Fruit fly (Drosophila melanogaster) whole organism, pupa: ENCODE results near the gene put.

ENCODE experiments used
- CG12605 ChIP-seq: fragments of 200-800 bp; sonication (Bioruptor generic); IDR thresholded peaks from 2 replicates; pipeline ENCODE4 v1.3.6; 2022; ENCODE audit warnings: missing biosample characterization, missing genetic modification characterization
- CG15710 ChIP-seq: fragments of 200-800 bp; sonication (Bioruptor generic); optimal IDR thresholded peaks from 2 replicates; lab custom pipeline; 2018; ENCODE audit warnings: missing biosample characterization, mild to moderate bottlenecking, missing genetic modification characterization, moderate library complexity
- CG17806 ChIP-seq: fragments of 200-800 bp; sonication (Bioruptor generic); optimal IDR thresholded peaks from 2 replicates; lab custom pipeline; 2018; ENCODE audit warnings: missing biosample characterization, mild to moderate bottlenecking, missing genetic modification characterization, moderate library complexity
- CG32121 ChIP-seq: fragments of 200-800 bp; sonication (Bioruptor generic); IDR thresholded peaks from 2 replicates; pipeline ENCODE4 v1.3.6; 2022; ENCODE audit warnings: missing biosample characterization, missing genetic modification characterization
- CG8159 ChIP-seq: fragments of 200-800 bp; sonication (Bioruptor generic); optimal IDR thresholded peaks from 3 replicates; lab custom pipeline; 2018; ENCODE audit warnings: missing biosample characterization, mild to moderate bottlenecking, missing genetic modification characterization, moderate library complexity
- CG8301 ChIP-seq: fragments of 200-800 bp; sonication (Bioruptor generic); optimal IDR thresholded peaks from 2 replicates; lab custom pipeline; 2018; ENCODE audit warnings: missing biosample characterization, mild to moderate bottlenecking, missing genetic modification characterization
- D1 ChIP-seq: fragments of 200-800 bp; sonication (Bioruptor generic); optimal IDR thresholded peaks from 2 replicates; lab custom pipeline; 2018; ENCODE audit warnings: missing biosample characterization, mild to moderate bottlenecking, missing genetic modification characterization, moderate library complexity
- Snoo ChIP-seq: fragments of 200-800 bp; sonication (Bioruptor generic); optimal IDR thresholded peaks from 3 replicates; lab custom pipeline; 2017; ENCODE audit warnings: missing biosample characterization, mild to moderate bottlenecking, missing genetic modification characterization, inconsistent platforms
- rn ChIP-seq: fragments of 200-800 bp; sonication (Bioruptor generic); IDR thresholded peaks from 2 replicates; pipeline ENCODE4 v1.3.6; 2022; ENCODE audit warnings: missing biosample characterization, missing genetic modification characterization

DNA sequence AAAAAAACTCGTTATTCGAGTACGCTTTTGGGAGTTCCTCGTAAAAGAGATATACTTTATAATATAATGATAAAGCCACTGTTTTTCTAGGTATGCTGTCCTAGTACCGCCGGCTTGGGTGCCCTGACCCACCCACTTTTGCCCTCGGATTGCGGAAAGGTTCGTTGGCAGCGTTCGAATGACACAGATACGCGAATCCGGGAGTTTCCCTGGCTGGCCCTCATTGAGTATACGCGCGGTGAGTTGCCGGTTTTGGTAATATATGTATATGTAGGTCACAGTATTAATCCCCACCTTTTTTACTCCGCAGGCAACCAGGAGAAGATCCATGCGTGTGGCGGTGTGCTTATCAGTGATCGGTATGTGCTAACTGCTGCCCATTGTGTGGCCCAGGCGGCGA is 32.7 kb upstream of the put start:
- TF ChIP-seq CG32121 (GFP tag; lab: Robert Waterston, UW): no peak
- TF ChIP-seq CG8159: no peak
- TF ChIP-seq Snoo (tag; lab: Kevin White, UChicago): no peak
- TF ChIP-seq CG8301: no peak
- no peak for TF ChIP-seq rn (GFP tag; lab: Robert Waterston, UW)
- no peak for TF ChIP-seq D1 (tag; lab: Kevin White, UChicago)
- TF ChIP-seq CG12605: no peak
- TF ChIP-seq CG17806 (tag; lab: Kevin White, UChicago): no peak
- no peak for TF ChIP-seq CG15710 (tag; lab: Kevin White, UChicago)
